Fruit fly (Drosophila melanogaster): ENCODE results near the gene Nedd4.
A peak's percentile ranks its signal among the peaks of the same experiment; 100 is the strongest.

Nedd4 gene

dm6 chr3L:17557215-17557904 lies 27.5 kb downstream of the Nedd4 start, which contains the start of gene CycT (continued):
- TF ChIP-seq ase (GFP tag; IDR thresholded peaks at IDR 0.05) (no peak), B-H2 (GFP tag; optimal IDR thresholded peaks at IDR 0.05) (peak; percentile 29), Hr39 (optimal IDR thresholded peaks at IDR 0.05) (no peak), sens-2 (GFP tag; IDR thresholded peaks at IDR 0.05) (no peak), Hand (GFP tag; optimal IDR thresholded peaks at IDR 0.05) (peak; percentile 61), CG3065 (GFP tag; optimal IDR thresholded peaks at IDR 0.05) (no peak), Sry-δ (GFP tag; optimal IDR thresholded peaks at IDR 0.05) (peak; percentile 76), CG15479 (GFP tag; optimal IDR thresholded peaks at IDR 0.05) (peak; percentile 60), dpn (GFP tag; optimal IDR thresholded peaks at IDR 0.05) (peak; percentile 31 to 36), h (optimal IDR thresholded peaks at IDR 0.05) (no peak), CG8388 (GFP tag; optimal IDR thresholded peaks at IDR 0.05) (no peak)

dm6 chr3L:17562263-17562662 lies 32.4 kb downstream of the Nedd4 start:
- TF ChIP-seq Hr39 (optimal IDR thresholded peaks at IDR 0.05) = peak; percentile 42
- no peak for TF ChIP-seq sug (tag; optimal IDR thresholded peaks at IDR 0.05)
- no peak for TF ChIP-seq CG6791 (GFP tag; IDR thresholded peaks at IDR 0.05; ENCODE audit: partially characterized antibody)
- TF ChIP-seq Dfd (GFP tag; optimal IDR thresholded peaks at IDR 0.05) = peak in 1 of 2 experiments; percentile 18
- TF ChIP-seq Awh (GFP tag; IDR thresholded peaks at IDR 0.05) = no peak
- TF ChIP-seq Drgx (GFP tag; IDR thresholded peaks at IDR 0.05) = 0 out of 2 replicates have a peak, but pooled peaks have one; percentile 25
- no peak for TF ChIP-seq tup (GFP tag; optimal IDR thresholded peaks at IDR 0.05)
- TF ChIP-seq mld (GFP tag; IDR thresholded peaks at IDR 0.05; ENCODE audit: partially characterized antibody) = no peak
- no peak for TF ChIP-seq CG3995 (GFP tag; optimal IDR thresholded peaks at IDR 0.05)
- TF ChIP-seq CG8478 (optimal IDR thresholded peaks at IDR 0.05) = peak; percentile 81
- no peak for TF ChIP-seq slou (GFP tag; optimal IDR thresholded peaks at IDR 0.05)
- TF ChIP-seq CG13775 (GFP tag; optimal IDR thresholded peaks at IDR 0.05) = peak; percentile 90

dm6 chr3L:17563133-17563532 lies 33.3 kb downstream of the Nedd4 start:
- TF ChIP-seq vvl (GFP tag; IDR thresholded peaks at IDR 0.05) (0 out of 2 replicates have a peak, but pooled peaks have one; percentile 32), Sox100B (GFP tag; optimal IDR thresholded peaks at IDR 0.05) (peak; percentile 5), sc (optimal IDR thresholded peaks at IDR 0.05) (no peak), sc (GFP tag; optimal IDR thresholded peaks at IDR 0.05) (no peak), CG7839 (tag; optimal IDR thresholded peaks at IDR 0.05) (peak; percentile 4), CG11560 (tag; IDR thresholded peaks at IDR 0.05) (no peak), dmrt99B (tag; optimal IDR thresholded peaks at IDR 0.05) (peak; percentile 27), ERR (GFP tag; optimal IDR thresholded peaks at IDR 0.05) (no peak), CG32772 (GFP tag; IDR thresholded peaks at IDR 0.05) (0 out of 2 replicates have a peak, but pooled peaks have one; percentile 24), sqz (GFP tag; optimal IDR thresholded peaks at IDR 0.05) (peak; percentile 46), CG5245 (GFP tag; optimal IDR thresholded peaks at IDR 0.05) (no peak), sens (GFP tag) (peak; percentile 75), zfh1 (GFP tag; IDR thresholded peaks at IDR 0.05) (0 out of 3 replicates have a peak, but pooled peaks have one; percentile 27), CG4707 (GFP tag; optimal IDR thresholded peaks at IDR 0.05) (peak; percentile 70), Med (GFP tag) (peak; percentile 8), Hand (GFP tag; optimal IDR thresholded peaks at IDR 0.05) (no peak), lbe (GFP tag; optimal IDR thresholded peaks at IDR 0.05) (peak; percentile 5), Atf3 (GFP tag; optimal IDR thresholded peaks at IDR 0.05) (no peak), lov (optimal IDR thresholded peaks at IDR 0.05) (no peak), lov (GFP tag; IDR thresholded peaks at IDR 0.05) (no peak), row (GFP tag; IDR thresholded peaks at IDR 0.05) (peak; percentile 59; the same call in 2 of the 3 replicates)
